Fruit fly (Drosophila melanogaster) whole organism, adult: ENCODE data around the gene CG42650.

Experiments used
- CG11617 ChIP-seq: fragments of 200-800 bp; sonication (Bioruptor generic); optimal IDR thresholded peaks from 2 replicates; lab custom pipeline; 2017; ENCODE audit warnings: mild to moderate bottlenecking, missing biosample characterization, missing genetic modification reagents, missing genetic modification characterization
- CG12768 ChIP-seq: fragments of 200-800 bp; sonication (Bioruptor generic); optimal IDR thresholded peaks from 2 replicates; lab custom pipeline; 2017; ENCODE audit warnings: missing biosample characterization, missing genetic modification characterization, mild to moderate bottlenecking, moderate library complexity, missing genetic modification reagents
- CG14711 ChIP-seq: fragments of 200-800 bp; sonication (Bioruptor generic); optimal IDR thresholded peaks from 2 replicates; lab custom pipeline; 2018; ENCODE audit warnings: missing biosample characterization, mild to moderate bottlenecking, missing genetic modification characterization, moderate library complexity
- CG1620 ChIP-seq: fragments of 200-800 bp; sonication (Bioruptor generic); optimal IDR thresholded peaks from 2 replicates; lab custom pipeline; 2016; ENCODE audit warnings: missing biosample characterization, missing genetic modification characterization
- CG33017 ChIP-seq: fragments of 200-800 bp; sonication (Bioruptor generic); optimal IDR thresholded peaks from 2 replicates; lab custom pipeline; 2018; ENCODE audit warnings: missing biosample characterization, mild to moderate bottlenecking, missing genetic modification characterization, moderate library complexity
- CG5204 ChIP-seq: fragments of 200-800 bp; sonication (Bioruptor generic); optimal IDR thresholded peaks from 2 replicates; lab custom pipeline; 2016; ENCODE audit warnings: missing biosample characterization, missing genetic modification characterization
- CG7045 ChIP-seq: fragments of 200-800 bp; sonication (Bioruptor generic); optimal IDR thresholded peaks from 2 replicates; lab custom pipeline; 2017; ENCODE audit warnings: missing biosample characterization, mild to moderate bottlenecking, missing genetic modification characterization
- CG7101 ChIP-seq: fragments of 200-800 bp; sonication (Bioruptor generic); optimal IDR thresholded peaks from 2 replicates; lab custom pipeline; 2018; ENCODE audit warnings: missing biosample characterization, mild to moderate bottlenecking, missing genetic modification characterization, moderate library complexity
- Clk ChIP-seq: fragments of 200-800 bp; sonication (Bioruptor generic); optimal IDR thresholded peaks from 2 replicates; lab custom pipeline; 2017; ENCODE audit warnings: missing biosample characterization, missing genetic modification characterization
- Crg-1 ChIP-seq: fragments of 200-800 bp; sonication (Bioruptor generic); optimal IDR thresholded peaks from 2 replicates; lab custom pipeline; 2016; ENCODE audit warnings: missing biosample characterization, missing genetic modification characterization
- Hr96 ChIP-seq: fragments of 200-800 bp; sonication (Bioruptor generic); optimal IDR thresholded peaks from 2 replicates; lab custom pipeline; 2016; ENCODE audit warnings: missing biosample characterization, missing genetic modification characterization
- Mnt ChIP-seq: fragments of 200-800 bp; sonication (Bioruptor generic); optimal IDR thresholded peaks from 2 replicates; lab custom pipeline; 2016; ENCODE audit warnings: missing biosample characterization, mild to moderate bottlenecking, missing genetic modification characterization
- bab1 ChIP-seq: fragments of 200-800 bp; sonication (Bioruptor generic); optimal IDR thresholded peaks from 3 replicates; lab custom pipeline; 2019; ENCODE audit warnings: missing biosample characterization, mild to moderate bottlenecking, missing genetic modification characterization, moderate library complexity
- cic ChIP-seq: fragments of 200-800 bp; sonication (Bioruptor generic); optimal IDR thresholded peaks from 2 replicates; lab custom pipeline; 2017; ENCODE audit warnings: missing biosample characterization, mild to moderate bottlenecking, missing genetic modification characterization, moderate library complexity
- cnc ChIP-seq, 2 experiments: fragments of >200 bp; optimal IDR thresholded peaks; 2 replicates each; lab custom pipeline; 2017
- kay ChIP-seq: fragments of 200-800 bp; sonication (Bioruptor generic); peaks from one replicate; lab custom pipeline; 2016; ENCODE audit warnings: missing biosample characterization, missing genetic modification characterization, borderline replicate concordance
- ovo ChIP-seq: fragments of 200-800 bp; sonication (Bioruptor generic); optimal IDR thresholded peaks from 2 replicates; lab custom pipeline; 2016; ENCODE audit warnings: missing biosample characterization, missing genetic modification characterization
- pad ChIP-seq: fragments of 200-800 bp; sonication (Bioruptor generic); optimal IDR thresholded peaks from 3 replicates; lab custom pipeline; 2017; ENCODE audit warnings: missing biosample characterization, missing genetic modification characterization, mild to moderate bottlenecking, moderate library complexity, missing genetic modification reagents
- tj ChIP-seq: fragments of 200-800 bp; sonication (Bioruptor generic); optimal IDR thresholded peaks from 3 replicates; lab custom pipeline; 2017; ENCODE audit warnings: missing biosample characterization, mild to moderate bottlenecking, missing genetic modification characterization, moderate library complexity
- toe ChIP-seq: fragments of 200-800 bp; sonication (Bioruptor generic); optimal IDR thresholded peaks from 2 replicates; lab custom pipeline; 2016; ENCODE audit warnings: missing biosample characterization, missing genetic modification characterization

Gene CG42650

dm6 chr3R:7391113-7391512 lies at the start of gene CG42650:
Gene CG42650, plus strand, starts transcription at chr3R:7391413.
- no peak for TF ChIP-seq CG33017 (tag; lab: Kevin White, UChicago)
- TF ChIP-seq Clk: no peak
- TF ChIP-seq CG11617: no peak
- TF ChIP-seq tj: no peak
- TF ChIP-seq bab1 (GFP tag; lab: Kevin White, UChicago): no peak
- TF ChIP-seq kay (GFP tag; lab: Kevin White, UChicago): no peak
- TF ChIP-seq CG12768 (GFP tag; lab: Kevin White, UChicago): no peak
- TF ChIP-seq CG7045 (GFP tag; lab: Kevin White, UChicago): no peak
- TF ChIP-seq pad (GFP tag; lab: Kevin White, UChicago): no peak

dm6 chr3R:7344769-7345168 lies 46.4 kb upstream of the CG42650 start, which contains the start of gene CG31496:
Gene CG31496, plus strand, starts transcription at chr3R:7345069.
- TF ChIP-seq kay (GFP tag; lab: Kevin White, UChicago): no peak
- no peak for TF ChIP-seq CG7101 (tag; lab: Kevin White, UChicago)
- no peak for TF ChIP-seq tj
- TF ChIP-seq Clk: no peak
- TF ChIP-seq bab1 (GFP tag; lab: Kevin White, UChicago): no peak
- TF ChIP-seq pad (GFP tag; lab: Kevin White, UChicago): no peak
- no peak for TF ChIP-seq Mnt
- TF ChIP-seq CG1620: no peak
- TF ChIP-seq ovo (GFP tag; lab: Kevin White, UChicago): no peak

DNA sequence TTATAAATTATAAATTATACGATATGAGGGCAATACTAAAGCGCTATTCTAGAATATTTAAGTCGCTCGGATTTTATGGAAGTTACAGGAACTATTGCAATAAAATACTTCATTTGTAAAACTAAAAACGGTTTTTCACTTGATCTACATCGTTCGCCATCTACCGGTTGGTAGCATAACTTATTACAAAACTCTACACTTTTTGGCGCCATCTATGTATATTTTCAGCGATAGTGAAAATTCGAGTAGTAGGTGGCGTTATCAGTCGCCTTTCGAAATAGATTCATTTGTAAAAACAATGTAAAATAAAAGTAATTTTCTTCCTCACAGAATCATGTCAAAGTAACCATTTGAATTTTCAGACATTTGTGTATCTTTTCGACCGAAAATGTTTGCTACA lies 44.8 kb upstream of the CG42650 start, which contains the start of gene nxf4:
nxf4 (plus strand) TSS at position 286 of the 400 bp plus-strand sequence.
- TF ChIP-seq Hr96 (GFP tag; lab: Kevin White, UChicago) (peak; percentile 34), CG14711 (no peak)

dm6 chr3R:7349452-7349851 lies 41.8 kb upstream of the CG42650 start, which contains the start of gene CG43290:
Gene CG43290, minus strand, starts transcription at chr3R:7349552.
- TF ChIP-seq Mnt: no peak

DNA sequence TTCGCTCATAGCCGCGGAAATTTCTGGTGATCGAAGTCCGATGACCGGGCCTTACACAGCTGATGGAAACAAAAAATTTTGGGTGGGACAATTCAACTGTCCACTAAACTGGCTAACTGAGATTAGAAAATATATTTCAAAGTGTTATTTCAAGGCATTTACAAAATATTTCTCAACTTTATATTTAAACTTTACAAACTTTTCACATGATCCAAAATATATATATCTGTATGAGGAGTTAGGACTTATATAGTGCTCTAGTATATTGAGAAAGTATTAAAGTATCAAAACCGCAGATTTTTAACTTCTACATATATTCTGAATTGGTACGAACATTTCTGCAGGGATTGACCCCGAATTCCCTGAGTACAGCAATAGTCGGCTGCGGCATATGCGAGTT lies 29.2 kb upstream of the CG42650 start, which contains the start of gene CG17944:
CG17944 (minus strand) TSS at position 101 of the 400 bp plus-strand sequence.
- TF ChIP-seq CG7045 (GFP tag; lab: Kevin White, UChicago) (no peak), CG11617 (no peak), kay (GFP tag; lab: Kevin White, UChicago) (no peak), pad (GFP tag; lab: Kevin White, UChicago) (no peak), Mnt (no peak), tj (no peak), ovo (GFP tag; lab: Kevin White, UChicago) (no peak), CG5204 (GFP tag; lab: Kevin White, UChicago) (no peak), Crg-1 (GFP tag; lab: Kevin White, UChicago) (no peak), bab1 (GFP tag; lab: Kevin White, UChicago) (no peak), Hr96 (GFP tag; lab: Kevin White, UChicago) (no peak), Clk (no peak), CG7101 (tag; lab: Kevin White, UChicago) (no peak), cic (GFP tag; lab: Kevin White, UChicago) (no peak), CG14711 (no peak), CG1620 (no peak), CG33017 (tag; lab: Kevin White, UChicago) (no peak)

DNA sequence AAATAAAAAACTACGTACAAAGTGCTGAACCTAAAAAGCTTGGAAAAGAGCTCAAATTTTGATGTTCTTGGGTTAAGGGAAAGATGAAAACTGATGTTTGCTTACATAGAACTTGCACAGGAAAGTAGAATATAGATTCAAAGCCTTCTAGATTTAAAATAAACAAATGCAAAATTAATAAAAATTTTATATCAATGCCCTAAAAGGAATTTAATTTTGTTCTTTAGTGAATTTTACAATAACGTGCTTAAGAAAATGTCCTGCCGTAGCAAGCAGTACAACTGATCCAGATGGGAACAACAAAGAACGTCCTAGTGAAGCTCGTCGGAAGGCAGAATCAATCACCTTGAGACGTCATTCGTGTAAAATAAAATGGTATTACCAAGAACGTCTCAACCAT lies 27.5 kb upstream of the CG42650 start, which contains the start of gene Mst84Dd:
Mst84Dd (minus strand) TSS at position 101 of the 400 bp plus-strand sequence.
- no peak for TF ChIP-seq toe (GFP tag; lab: Kevin White, UChicago)
- TF ChIP-seq pad (GFP tag; lab: Kevin White, UChicago): no peak
- no peak for TF ChIP-seq kay (GFP tag; lab: Kevin White, UChicago)
- TF ChIP-seq Hr96 (GFP tag; lab: Kevin White, UChicago): no peak
- no peak for TF ChIP-seq CG12768 (GFP tag; lab: Kevin White, UChicago)
- no peak for TF ChIP-seq CG5204 (GFP tag; lab: Kevin White, UChicago)
- no peak for TF ChIP-seq Mnt
- no peak for TF ChIP-seq cic (GFP tag; lab: Kevin White, UChicago)
- TF ChIP-seq Clk: no peak
- no peak for TF ChIP-seq CG1620

dm6 chr3R:7364573-7364972 lies 26.6 kb upstream of the CG42650 start, which contains the start of gene Mst84Dc:
Gene Mst84Dc, minus strand, starts transcription at chr3R:7364673.
- TF ChIP-seq cic (GFP tag; lab: Kevin White, UChicago) (no peak), Clk (no peak), Crg-1 (GFP tag; lab: Kevin White, UChicago) (no peak), CG14711 (no peak), CG5204 (GFP tag; lab: Kevin White, UChicago) (no peak), CG33017 (tag; lab: Kevin White, UChicago) (no peak), CG11617 (no peak), CG12768 (GFP tag; lab: Kevin White, UChicago) (no peak), ovo (GFP tag; lab: Kevin White, UChicago) (no peak), pad (GFP tag; lab: Kevin White, UChicago) (no peak), cnc (optimal IDR thresholded peaks at IDR 0.05; lab: Kevin White, UChicago) (no peak), toe (GFP tag; lab: Kevin White, UChicago) (no peak), Mnt (no peak), Hr96 (GFP tag; lab: Kevin White, UChicago) (no peak), CG7045 (GFP tag; lab: Kevin White, UChicago) (no peak), CG7101 (tag; lab: Kevin White, UChicago) (no peak), tj (no peak), bab1 (GFP tag; lab: Kevin White, UChicago) (no peak), CG1620 (no peak)
